Worm (Caenorhabditis elegans) whole organism, late embryonic: ENCODE data around the gene K03H1.12.

ENCODE experiments used
- Y22D7AL.16 ChIP-seq: sonication (generic microtip); optimal IDR thresholded peaks from 2 replicates; lab custom pipeline; 2016; ENCODE audit warnings: missing genetic modification characterization, missing compliant biosample characterization
- gmeb-2 ChIP-seq: sonication (generic microtip); optimal IDR thresholded peaks from 2 replicates; lab custom pipeline; 2016; ENCODE audit warnings: missing genetic modification characterization, inconsistent platforms, missing compliant biosample characterization

ce11 chrIII:9929525-9929924, 11.9 kb upstream of the K03H1.12 start:
- no peak for TF ChIP-seq Y22D7AL.16 (tag; lab: Kevin White, UChicago)
- TF ChIP-seq gmeb-2 (tag; lab: Kevin White, UChicago): no peak
